Fruit fly (Drosophila melanogaster) whole organism, embryonic: ENCODE measurements around the gene Fas1.
A peak's percentile ranks its signal among the peaks of the same experiment; 100 is the strongest.

ENCODE experiments used
- Awh ChIP-seq: fragments of 200-800 bp; sonication (Bioruptor generic); IDR thresholded peaks from 2 replicates; pipeline ENCODE4, ENCODE4 v1.3.6; 2022; ENCODE audit warnings: missing biosample characterization, missing genetic modification characterization
- B-H2 ChIP-seq: fragments of 200-800 bp; sonication (Bioruptor generic); optimal IDR thresholded peaks from 2 replicates; lab custom pipeline; 2018; ENCODE audit warnings: missing biosample characterization, mild to moderate bottlenecking, missing genetic modification characterization
- CG10209 ChIP-seq: fragments of 200-800 bp; sonication (Bioruptor generic); optimal IDR thresholded peaks from 3 replicates; lab custom pipeline; 2017; ENCODE audit warnings: missing biosample characterization, mild to moderate bottlenecking, missing genetic modification characterization, missing genetic modification reagents
- CG10979 ChIP-seq: fragments of 200-800 bp; sonication (Bioruptor generic); optimal IDR thresholded peaks from 2 replicates; lab custom pipeline; 2018; ENCODE audit warnings: missing biosample characterization, mild to moderate bottlenecking, missing genetic modification characterization, moderate library complexity
- CG12769 ChIP-seq: fragments of 200-800 bp; sonication (Bioruptor generic); optimal IDR thresholded peaks from 2 replicates; lab custom pipeline; 2019; ENCODE audit warnings: missing biosample characterization, mild to moderate bottlenecking, missing genetic modification characterization, moderate library complexity
- CG13894 ChIP-seq: fragments of 200-800 bp; sonication (Bioruptor generic); optimal IDR thresholded peaks from 3 replicates; lab custom pipeline; 2018; ENCODE audit warnings: missing biosample characterization, mild to moderate bottlenecking, missing genetic modification characterization, moderate library complexity
- CG1602 ChIP-seq: fragments of 200-800 bp; sonication (Bioruptor generic); optimal IDR thresholded peaks from 3 replicates; lab custom pipeline; 2016; ENCODE audit warnings: missing biosample characterization, missing genetic modification characterization
- CG2199 ChIP-seq: fragments of 200-800 bp; sonication (Bioruptor generic); IDR thresholded peaks from 3 replicates; pipeline ENCODE4 v1.3.6; 2022; ENCODE audit warnings: missing biosample characterization, missing genetic modification characterization
- CG2678 ChIP-seq: fragments of 200-800 bp; sonication (Bioruptor generic); optimal IDR thresholded peaks from 3 replicates; lab custom pipeline; 2019; ENCODE audit warnings: missing biosample characterization, mild to moderate bottlenecking, missing genetic modification characterization, moderate library complexity
- CG2875 ChIP-seq: fragments of 200-800 bp; sonication (Bioruptor generic); optimal IDR thresholded peaks from 2 replicates; lab custom pipeline; 2017; ENCODE audit warnings: missing biosample characterization, mild to moderate bottlenecking, missing genetic modification characterization, missing genetic modification reagents
- CG6854 ChIP-seq: fragments of 200-800 bp; sonication (Bioruptor generic); optimal IDR thresholded peaks from 3 replicates; lab custom pipeline; 2017; ENCODE audit warnings: missing biosample characterization, mild to moderate bottlenecking, missing genetic modification characterization
- CG7372 ChIP-seq: fragments of 200-800 bp; sonication (Bioruptor generic); IDR thresholded peaks from 2 replicates; pipeline ENCODE4 v1.3.6; 2022; ENCODE audit warnings: missing biosample characterization, missing genetic modification characterization
- CG8290 ChIP-seq, 3 experiments: fragments of 200-800 bp; sonication (Bioruptor generic); optimal IDR thresholded peaks; 2 replicates each; lab custom pipeline; 2016 to 2019; ENCODE audit warnings: missing biosample characterization in 3 of 3, missing genetic modification characterization in 3 of 3, mild to moderate bottlenecking in 2 of 3, moderate library complexity in 1 of 3
- CTCF ChIP-seq: fragments of 200-800 bp; sonication (Bioruptor generic); optimal IDR thresholded peaks from 2 replicates; lab custom pipeline; 2017; ENCODE audit warnings: missing biosample characterization, mild to moderate bottlenecking, missing genetic modification characterization, moderate library complexity
- D19B ChIP-seq: fragments of 200-800 bp; sonication (Bioruptor generic); optimal IDR thresholded peaks from 2 replicates; lab custom pipeline; 2017; ENCODE audit warnings: missing biosample characterization, mild to moderate bottlenecking, missing genetic modification characterization
- Dp ChIP-seq: fragments of 200-800 bp; sonication (Bioruptor generic); optimal IDR thresholded peaks from 2 replicates; lab custom pipeline; 2018; ENCODE audit warnings: missing biosample characterization, mild to moderate bottlenecking, missing genetic modification characterization, moderate library complexity
- Eip74EF ChIP-seq, 2 experiments: fragments of 200-800 bp in 1 of 2; fragments of >200 bp in 1 of 2; sonication (Bioruptor generic) in 1 of 2; optimal IDR thresholded peaks; 2 replicates each; lab custom pipeline; 2017 to 2019; ENCODE audit warnings: missing biosample characterization in 2 of 2, missing genetic modification characterization in 2 of 2, mild to moderate bottlenecking in 1 of 2, moderate library complexity in 1 of 2
- HLH4C ChIP-seq: fragments of 200-800 bp; sonication (Bioruptor generic); IDR thresholded peaks from 3 replicates; pipeline ENCODE4 v1.3.6; 2022; ENCODE audit warnings: missing biosample characterization, missing genetic modification characterization; ENCODE audit not compliant: partially characterized antibody
- Hey ChIP-seq: fragments of 200-800 bp; sonication (Bioruptor generic); optimal IDR thresholded peaks from 3 replicates; lab custom pipeline; 2018; ENCODE audit warnings: missing biosample characterization, mild to moderate bottlenecking, missing genetic modification characterization
- Hr78 ChIP-seq, 2 experiments: fragments of 200-800 bp in 1 of 2; fragments of >200 bp in 1 of 2; sonication (Bioruptor generic) in 1 of 2; optimal IDR thresholded peaks; 2 replicates each; lab custom pipeline; 2017 to 2019; ENCODE audit warnings: missing biosample characterization in 2 of 2, missing genetic modification characterization in 2 of 2, mild to moderate bottlenecking in 1 of 2, moderate library complexity in 1 of 2
- Lhr ChIP-seq: fragments of 200-800 bp; sonication (Bioruptor generic); optimal IDR thresholded peaks from 3 replicates; lab custom pipeline; 2017; ENCODE audit warnings: mild to moderate bottlenecking, missing biosample characterization, missing genetic modification reagents, missing genetic modification characterization
- Med ChIP-seq: fragments of 200-800 bp; sonication (Bioruptor generic); peaks from one replicate; lab custom pipeline; 2016; ENCODE audit warnings: missing biosample characterization, missing genetic modification characterization, mild to moderate bottlenecking, inconsistent platforms, moderate library complexity
- Nf-YB ChIP-seq: fragments of 200-800 bp; sonication (Bioruptor generic); optimal IDR thresholded peaks from 3 replicates; lab custom pipeline; 2019; ENCODE audit warnings: missing biosample characterization, mild to moderate bottlenecking, missing genetic modification characterization, moderate library complexity
- Ssrp ChIP-seq: fragments of 200-800 bp; sonication (Bioruptor generic); optimal IDR thresholded peaks from 2 replicates; lab custom pipeline; 2018; ENCODE audit warnings: missing biosample characterization, mild to moderate bottlenecking, missing genetic modification characterization, moderate library complexity
- TFAM ChIP-seq: fragments of 200-800 bp; sonication (Bioruptor generic); optimal IDR thresholded peaks from 2 replicates; lab custom pipeline; 2017; ENCODE audit warnings: missing biosample characterization, missing genetic modification characterization, inconsistent platforms
- abd-A ChIP-seq: fragments of 200-800 bp; sonication (Bioruptor generic); optimal IDR thresholded peaks from 3 replicates; lab custom pipeline; 2019; ENCODE audit warnings: missing biosample characterization, mild to moderate bottlenecking, missing genetic modification characterization, moderate library complexity
- cg ChIP-seq: fragments of 200-800 bp; sonication (Bioruptor generic); optimal IDR thresholded peaks from 3 replicates; lab custom pipeline; 2019; ENCODE audit warnings: missing biosample characterization, mild to moderate bottlenecking, missing genetic modification characterization, moderate library complexity
- chinmo ChIP-seq: fragments of 200-800 bp; sonication (Bioruptor generic); IDR thresholded peaks from 4 replicates; pipeline ENCODE4 v1.3.6; 2022; ENCODE audit warnings: missing biosample characterization, missing genetic modification characterization; ENCODE audit not compliant: partially characterized antibody
- en ChIP-seq: fragments of 200-800 bp; sonication (Bioruptor generic); optimal IDR thresholded peaks from 2 replicates; lab custom pipeline; 2016; ENCODE audit warnings: missing biosample characterization, missing genetic modification characterization
- gce ChIP-seq: fragments of 200-800 bp; sonication (Bioruptor generic); IDR thresholded peaks from 3 replicates; pipeline ENCODE4 v1.3.6; 2022; ENCODE audit warnings: missing biosample characterization, missing genetic modification characterization
- grn ChIP-seq: fragments of 200-800 bp; sonication (Bioruptor generic); optimal IDR thresholded peaks from 3 replicates; lab custom pipeline; 2017; ENCODE audit warnings: missing biosample characterization, missing genetic modification characterization
- hth ChIP-seq: fragments of >200 bp; optimal IDR thresholded peaks from 2 replicates; lab custom pipeline; 2017; ENCODE audit warnings: inconsistent platforms
- ind ChIP-seq: fragments of 200-800 bp; sonication (Bioruptor generic); optimal IDR thresholded peaks from 3 replicates; lab custom pipeline; 2016; ENCODE audit warnings: missing biosample characterization, missing genetic modification characterization
- kah ChIP-seq: fragments of 200-800 bp; sonication (Bioruptor generic); optimal IDR thresholded peaks from 2 replicates; lab custom pipeline; 2018; ENCODE audit warnings: missing biosample characterization, mild to moderate bottlenecking, missing genetic modification characterization
- mld ChIP-seq: fragments of 200-800 bp; sonication (Bioruptor generic); IDR thresholded peaks from 3 replicates; pipeline ENCODE4 v1.3.6; 2022; ENCODE audit warnings: missing biosample characterization, missing genetic modification characterization; ENCODE audit not compliant: partially characterized antibody
- pros ChIP-seq: fragments of 200-800 bp; sonication (Bioruptor generic); optimal IDR thresholded peaks from 3 replicates; lab custom pipeline; 2019; ENCODE audit warnings: missing biosample characterization, mild to moderate bottlenecking, missing genetic modification characterization, moderate library complexity
- ranshi ChIP-seq: fragments of 200-800 bp; sonication (Bioruptor generic); IDR thresholded peaks from 2 replicates; pipeline ENCODE4 v1.3.6; 2022; ENCODE audit warnings: missing biosample characterization, missing genetic modification characterization
- salm ChIP-seq: fragments of 200-800 bp; sonication (Bioruptor generic); optimal IDR thresholded peaks from 2 replicates; lab custom pipeline; 2018; ENCODE audit warnings: missing biosample characterization, mild to moderate bottlenecking, missing genetic modification characterization
- sd ChIP-seq: fragments of 200-800 bp; sonication (Bioruptor generic); optimal IDR thresholded peaks from 3 replicates; lab custom pipeline; 2018; ENCODE audit warnings: missing biosample characterization, mild to moderate bottlenecking, missing genetic modification characterization, moderate library complexity
- twi ChIP-seq: fragments of 200-800 bp; optimal IDR thresholded peaks from 2 replicates; lab custom pipeline; 2019; ENCODE audit warnings: missing biosample characterization, mild to moderate bottlenecking, missing genetic modification characterization, moderate library complexity
- vnd ChIP-seq: fragments of 200-800 bp; sonication (Bioruptor generic); IDR thresholded peaks from 3 replicates; pipeline ENCODE4 v1.3.6; 2022; ENCODE audit warnings: missing biosample characterization, missing genetic modification characterization; ENCODE audit not compliant: partially characterized antibody
- vvl ChIP-seq: fragments of 200-800 bp; sonication (Bioruptor generic); IDR thresholded peaks from 2 replicates; pipeline ENCODE4 v1.3.6; 2022; ENCODE audit warnings: missing biosample characterization, missing genetic modification characterization

Gene Fas1

DNA sequence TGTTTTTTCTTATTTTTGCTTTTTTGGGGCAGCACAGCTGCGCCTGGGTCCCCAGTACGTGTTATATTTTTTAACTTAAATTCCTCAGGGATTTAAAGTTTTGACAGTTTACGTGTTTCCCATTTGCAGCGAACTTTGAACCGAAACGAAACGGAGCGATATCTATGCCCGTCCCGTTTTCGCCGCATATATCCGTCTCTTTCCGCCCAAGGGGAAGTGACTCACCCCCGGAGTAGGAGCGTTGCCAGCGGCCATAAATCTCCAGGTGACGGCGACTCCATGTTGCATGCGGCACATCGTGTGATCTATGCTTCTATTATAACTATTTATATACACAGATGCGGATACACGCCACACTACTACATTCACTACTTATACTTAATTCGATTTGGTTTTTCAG is 36.7 kb downstream of the Fas1 start (continued):
- TF ChIP-seq Ssrp (tag; lab: Kevin White, UChicago) = no peak
- TF ChIP-seq CG1602 (GFP tag; lab: Kevin White, UChicago) = no peak
- TF ChIP-seq Lhr (GFP tag; lab: Kevin White, UChicago) = no peak
- TF ChIP-seq CG10209 (GFP tag; lab: Kevin White, UChicago) = no peak
- no peak for TF ChIP-seq CG6854 (GFP tag; lab: Kevin White, UChicago)
- no peak for TF ChIP-seq HLH4C
- TF ChIP-seq vnd = no peak
- peak; percentile 29 for TF ChIP-seq twi (tag; lab: Kevin White, UChicago)
- TF ChIP-seq CG10979 (tag; lab: Kevin White, UChicago) = no peak
- no peak for TF ChIP-seq Dp (GFP tag; lab: Kevin White, UChicago)
- no peak for TF ChIP-seq Hey (tag; lab: Kevin White, UChicago)
- TF ChIP-seq Nf-YB (GFP tag; lab: Kevin White, UChicago) = peak; percentile 77

DNA sequence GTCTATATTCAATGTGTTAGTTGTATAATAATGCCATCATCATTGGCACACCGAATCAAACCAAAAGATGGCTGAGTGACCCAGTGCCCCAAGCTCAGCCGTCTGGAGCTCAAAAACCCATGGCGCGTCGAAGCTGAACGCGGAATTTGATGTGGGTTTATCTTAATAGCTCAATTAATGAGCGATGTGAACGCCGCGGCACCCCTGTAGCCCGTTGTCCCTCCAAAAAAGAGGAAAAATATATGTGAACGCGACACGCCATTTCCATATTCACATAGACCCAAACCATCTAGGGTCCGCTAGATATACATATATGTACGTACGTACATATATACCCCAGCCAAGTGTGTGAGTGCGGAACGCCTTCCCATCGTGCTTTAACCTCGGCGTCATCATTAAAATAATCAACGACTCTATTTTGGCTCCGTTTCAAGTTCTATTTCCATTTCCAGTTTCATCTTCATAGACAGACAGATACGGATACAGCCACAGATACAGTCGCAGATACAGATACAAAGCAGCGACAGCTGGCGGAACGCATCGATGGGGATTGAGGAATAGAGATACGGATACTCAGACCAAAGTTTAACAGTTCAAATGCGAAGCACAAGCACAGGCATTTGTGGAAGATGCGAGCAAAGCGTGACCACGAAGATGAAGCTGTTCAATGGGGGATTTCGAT is 39.2 kb downstream of the Fas1 start:
- TF ChIP-seq Med (GFP tag; lab: Kevin White, UChicago) (peak; percentile 35), en (GFP tag; lab: Kevin White, UChicago) (peak; percentile 31), Eip74EF (GFP tag; optimal IDR thresholded peaks at IDR 0.05; lab: Kevin White, UChicago) (peak in 1 of 2 experiments; percentile 11), hth (lab: Kevin White, UChicago) (no peak), TFAM (GFP tag; lab: Kevin White, UChicago) (no peak), kah (no peak), grn (GFP tag; lab: Kevin White, UChicago) (peak; percentile 72), CTCF (GFP tag; lab: Kevin White, UChicago) (no peak), Awh (GFP tag; lab: Robert Waterston, UW) (peak; percentile 84), Hr78 (GFP tag; optimal IDR thresholded peaks at IDR 0.05; lab: Kevin White, UChicago) (peak in 1 of 2 experiments; percentile 15), CG13894 (tag; lab: Kevin White, UChicago) (peak; percentile 41), ind (GFP tag; lab: Kevin White, UChicago) (no peak), CG2678 (tag; lab: Kevin White, UChicago) (no peak), CG2199 (GFP tag; lab: Robert Waterston, UW) (0 out of 3 replicates have a peak, but pooled peaks have one; percentile 51), mld (GFP tag; lab: Robert Waterston, UW) (no peak), CG12769 (peak; percentile 55), CG7372 (no peak), vvl (peak; percentile 67; the same call in 1 of the 2 replicates), gce (GFP tag; lab: Robert Waterston, UW) (0 out of 3 replicates have a peak, but pooled peaks have one; percentile 13), D19B (GFP tag; lab: Kevin White, UChicago) (no peak), ranshi (GFP tag; lab: Robert Waterston, UW) (no peak), chinmo (peak; percentile 63; the same call in 1 of the 4 replicates), CG2875 (GFP tag; lab: Kevin White, UChicago) (no peak), sd (peak; percentile 92), salm (tag; lab: Kevin White, UChicago) (no peak), CG8290 (GFP tag; optimal IDR thresholded peaks at IDR 0.05; lab: Kevin White, UChicago) (no peak), CG8290 (tag; optimal IDR thresholded peaks at IDR 0.05; lab: Kevin White, UChicago) (peak in 1 of 2 experiments; percentile 25), pros (peak; percentile 17), cg (GFP tag; lab: Kevin White, UChicago) (peak; percentile 48), B-H2 (GFP tag; lab: Kevin White, UChicago) (no peak), abd-A (tag; lab: Kevin White, UChicago) (peak; percentile 99)
